Worm (Caenorhabditis elegans) whole organism, L1 larva: ENCODE results near the gene C25H3.3.

Source experiments
- aha-1 ChIP-seq: fragments of 150-350 bp; optimal IDR thresholded peaks from 2 replicates; lab custom pipeline; 2014; ENCODE audit warnings: missing biosample characterization, missing genetic modification characterization
- aly-2 ChIP-seq: fragments of 150-350 bp; optimal IDR thresholded peaks from 2 replicates; lab custom pipeline; 2014; ENCODE audit warnings: missing biosample characterization, missing genetic modification characterization
- ama-1 ChIP-seq: fragments of 150-350 bp; optimal IDR thresholded peaks from 2 replicates; lab custom pipeline; 2014
- blmp-1 ChIP-seq: fragments of 150-350 bp; optimal IDR thresholded peaks from 2 replicates; lab custom pipeline; 2014; ENCODE audit warnings: missing biosample characterization, missing genetic modification characterization
- ceh-63 ChIP-seq: fragments of 200-800 bp; sonication (Bioruptor generic); optimal IDR thresholded peaks from 2 replicates; lab custom pipeline; 2018; ENCODE audit warnings: mild to moderate bottlenecking, missing genetic modification characterization, missing compliant biosample characterization
- ceh-82 ChIP-seq, 3 experiments: fragments of 150-350 bp in 1 of 3; sonication (generic microtip) in 2 of 3; optimal IDR thresholded peaks; 2 replicates each; lab custom pipeline; 2014 to 2017; ENCODE audit warnings: missing biosample characterization in 3 of 3, missing genetic modification characterization in 3 of 3
- dsc-1 ChIP-seq: sonication (generic microtip); optimal IDR thresholded peaks from 2 replicates; lab custom pipeline; 2016; ENCODE audit warnings: mild to moderate bottlenecking, missing genetic modification characterization, missing compliant biosample characterization
- efl-1 ChIP-seq, 4 experiments: fragments of 150-350 bp; optimal IDR thresholded peaks in 3 of 4; peaks in 1 of 4; 1 replicate in 1 of 4; 2 replicates in 3 of 4; lab custom pipeline; 2014; ENCODE audit warnings: missing biosample characterization in 2 of 4, missing genetic modification characterization in 2 of 4, missing genetic modification reagents in 2 of 4
- ets-5 ChIP-seq: fragments of 200-800 bp; sonication (Bioruptor generic); IDR thresholded peaks from 2 replicates; pipeline ENCODE4 v1.3.6; 2022; ENCODE audit warnings: missing genetic modification characterization, missing compliant biosample characterization
- fkh-10 ChIP-seq: sonication (generic microtip); optimal IDR thresholded peaks from 2 replicates; lab custom pipeline; 2017; ENCODE audit warnings: missing biosample characterization, missing genetic modification reagents, missing genetic modification characterization
- fkh-4 ChIP-seq: sonication (generic microtip); optimal IDR thresholded peaks from 2 replicates; lab custom pipeline; 2016; ENCODE audit warnings: missing compliant biosample characterization, missing genetic modification characterization, borderline replicate concordance
- fkh-8 ChIP-seq: sonication (generic microtip); optimal IDR thresholded peaks from 2 replicates; lab custom pipeline; 2016; ENCODE audit warnings: mild to moderate bottlenecking, missing genetic modification characterization, missing compliant biosample characterization
- fos-1 ChIP-seq: fragments of 150-350 bp; optimal IDR thresholded peaks from 2 replicates; lab custom pipeline; 2014; ENCODE audit warnings: missing biosample characterization, missing genetic modification characterization
- grh-1 ChIP-seq: fragments of 200-800 bp; sonication (Bioruptor generic); IDR thresholded peaks from 2 replicates; pipeline ENCODE4 v1.3.6; 2022; ENCODE audit warnings: missing genetic modification reagents, missing genetic modification characterization, missing compliant biosample characterization
- hlh-4 ChIP-seq: sonication (generic microtip); optimal IDR thresholded peaks from 2 replicates; lab custom pipeline; 2016; ENCODE audit warnings: mild to moderate bottlenecking, missing genetic modification characterization, missing compliant biosample characterization
- lin-14 ChIP-seq: fragments of 200-800 bp; sonication (Bioruptor generic); optimal IDR thresholded peaks from 2 replicates; lab custom pipeline; 2018; ENCODE audit warnings: mild to moderate bottlenecking, missing genetic modification characterization, moderate library complexity, missing compliant biosample characterization
- lin-15B ChIP-seq: fragments of 150-350 bp; sonication (generic microtip); optimal IDR thresholded peaks from 3 replicates; lab custom pipeline; 2014; ENCODE audit warnings: missing biosample characterization, missing genetic modification characterization
- lsy-2 ChIP-seq, 2 experiments: fragments of 150-350 bp; optimal IDR thresholded peaks; 2 replicates each; lab custom pipeline; 2014; ENCODE audit warnings: missing biosample characterization in 2 of 2, missing genetic modification characterization in 2 of 2
- mef-2 ChIP-seq: fragments of 150-350 bp; optimal IDR thresholded peaks from 2 replicates; lab custom pipeline; 2014; ENCODE audit warnings: missing biosample characterization, missing genetic modification characterization
- nhr-12 ChIP-seq: sonication (generic microtip); optimal IDR thresholded peaks from 2 replicates; lab custom pipeline; 2017; ENCODE audit warnings: missing biosample characterization, missing genetic modification characterization
- nhr-20 ChIP-seq: sonication (generic microtip); optimal IDR thresholded peaks from 2 replicates; lab custom pipeline; 2016; ENCODE audit warnings: mild to moderate bottlenecking, missing genetic modification characterization, missing compliant biosample characterization
- nhr-28 ChIP-seq: fragments of 150-350 bp; optimal IDR thresholded peaks from 2 replicates; lab custom pipeline; 2014; ENCODE audit warnings: missing biosample characterization, missing genetic modification characterization
- nhr-47 ChIP-seq: sonication (generic microtip); optimal IDR thresholded peaks from 2 replicates; lab custom pipeline; 2016; ENCODE audit warnings: mild to moderate bottlenecking, missing genetic modification characterization, moderate library complexity, missing compliant biosample characterization
- nhr-71 ChIP-seq: sonication (generic microtip); optimal IDR thresholded peaks from 2 replicates; lab custom pipeline; 2016; ENCODE audit warnings: mild to moderate bottlenecking, missing genetic modification characterization, moderate library complexity, missing compliant biosample characterization
- nhr-76 ChIP-seq: sonication (generic microtip); optimal IDR thresholded peaks from 2 replicates; lab custom pipeline; 2017; ENCODE audit warnings: missing biosample characterization, missing genetic modification characterization
- nhr-85 ChIP-seq: sonication (generic microtip); peaks from one replicate; lab custom pipeline; 2016; ENCODE audit warnings: missing genetic modification characterization, inconsistent platforms, missing compliant biosample characterization
- nhr-90 ChIP-seq: sonication (generic microtip); optimal IDR thresholded peaks from 2 replicates; lab custom pipeline; 2016; ENCODE audit warnings: mild to moderate bottlenecking, missing genetic modification characterization, missing compliant biosample characterization; ENCODE audit not compliant: poor library complexity
- snu-23 ChIP-seq: sonication (generic microtip); optimal IDR thresholded peaks from 2 replicates; lab custom pipeline; 2016; ENCODE audit warnings: missing genetic modification characterization, missing compliant biosample characterization
- sox-4 ChIP-seq: sonication (generic microtip); optimal IDR thresholded peaks from 2 replicates; lab custom pipeline; 2016; ENCODE audit warnings: missing genetic modification characterization, missing compliant biosample characterization
- tbx-2 ChIP-seq: sonication (generic microtip); optimal IDR thresholded peaks from 2 replicates; lab custom pipeline; 2016; ENCODE audit warnings: missing genetic modification characterization, missing compliant biosample characterization
- unc-30 ChIP-seq: sonication (generic microtip); optimal IDR thresholded peaks from 2 replicates; lab custom pipeline; 2017; ENCODE audit warnings: missing biosample characterization, missing genetic modification characterization
- vab-15 ChIP-seq: sonication (generic microtip); optimal IDR thresholded peaks from 2 replicates; lab custom pipeline; 2017; ENCODE audit warnings: missing genotype, mild to moderate bottlenecking, missing genetic modification characterization, missing compliant biosample characterization
- xbp-1 ChIP-seq: sonication (generic microtip); optimal IDR thresholded peaks from 2 replicates; lab custom pipeline; 2016; ENCODE audit warnings: missing genetic modification characterization, missing compliant biosample characterization
- ztf-4 ChIP-seq: fragments of 150-350 bp; optimal IDR thresholded peaks from 2 replicates; lab custom pipeline; 2014; ENCODE audit warnings: missing biosample characterization, missing genetic modification characterization

C25H3.3 gene

ce11 chrII:5702611-5703192 lies 8.7 kb downstream of the C25H3.3 start (continued):
- TF ChIP-seq unc-30 (tag; lab: Kevin White, UChicago) (no peak), nhr-47 (tag; lab: Kevin White, UChicago) (no peak), lsy-2 (tag; optimal IDR thresholded peaks at IDR 0.05; lab: Kevin White, UChicago) (no peak), snu-23 (GFP tag; lab: Kevin White, UChicago) (peak; percentile 29), mef-2 (tag; lab: Kevin White, UChicago) (no peak), ztf-4 (tag; lab: Kevin White, UChicago) (no peak), xbp-1 (tag; lab: Kevin White, UChicago) (no peak), ceh-82 (tag; optimal IDR thresholded peaks at IDR 0.05; lab: Kevin White, UChicago) (no peak), aha-1 (tag; lab: Kevin White, UChicago) (no peak), nhr-90 (tag; lab: Kevin White, UChicago) (no peak), fkh-8 (no peak), ama-1 (no peak), fkh-4 (tag; lab: Kevin White, UChicago) (no peak), grh-1 (GFP tag; lab: Robert Waterston, UW) (no peak), sox-4 (no peak), aly-2 (tag; lab: Kevin White, UChicago) (no peak), ets-5 (GFP tag; lab: Robert Waterston, UW) (no peak), nhr-76 (no peak), nhr-28 (tag; lab: Kevin White, UChicago) (no peak)

- TF ChIP-seq ceh-63 (GFP tag; lab: Kevin White, UChicago) (no peak), lin-14 (GFP tag; lab: Kevin White, UChicago) (peak; percentile 55), nhr-85 (tag; lab: Kevin White, UChicago) (peak; percentile 15), mef-2 (tag; lab: Kevin White, UChicago) (no peak), blmp-1 (peak; percentile 93)
- TF ChIP-seq, all 84 proteins: peak for 3
Observed at ce11 chrII:5704479-5704878, 10.5 kb downstream of the C25H3.3 start.

- TF ChIP-seq lin-15B (tag; lab: Kevin White, UChicago) (no peak), blmp-1 (peak; percentile 12), lin-14 (GFP tag; lab: Kevin White, UChicago) (peak; percentile 27)
- TF ChIP-seq, all 84 proteins: peak for 2
Observed at ce11 chrII:5707532-5707931, 13.5 kb downstream of the C25H3.3 start, which contains the start of gene osta-2. osta-2 (plus strand) TSS chrII:5707691.

- no peak for TF ChIP-seq ceh-82 (tag; optimal IDR thresholded peaks at IDR 0.05; lab: Kevin White, UChicago)
- peak; percentile 4 for TF ChIP-seq nhr-71 (tag; lab: Kevin White, UChicago)
- TF ChIP-seq dsc-1 (tag; lab: Kevin White, UChicago): no peak
- no peak for TF ChIP-seq hlh-4
- TF ChIP-seq fkh-10 (GFP tag; lab: Kevin White, UChicago): peak; percentile 90
- peak; percentile 77 for TF ChIP-seq lin-14 (GFP tag; lab: Kevin White, UChicago)
- TF ChIP-seq fos-1 (tag; lab: Kevin White, UChicago): no peak
- peak; percentile 42 for TF ChIP-seq tbx-2 (tag; lab: Kevin White, UChicago)
- no peak for TF ChIP-seq aly-2 (tag; lab: Kevin White, UChicago)
Observed at ce11 chrII:5708154-5708553, 14.2 kb downstream of the C25H3.3 start.

- no peak for TF ChIP-seq nhr-12 (tag; lab: Kevin White, UChicago)
- TF ChIP-seq aly-2 (tag; lab: Kevin White, UChicago): no peak
- no peak for TF ChIP-seq nhr-20 (tag; lab: Kevin White, UChicago)
- no peak for TF ChIP-seq vab-15
- no peak for TF ChIP-seq grh-1 (GFP tag; lab: Robert Waterston, UW)
- TF ChIP-seq efl-1 (optimal IDR thresholded peaks at IDR 0.05; lab: Kevin White, UChicago): no peak
- peak in 1 of 2 experiments; percentile 81 for TF ChIP-seq efl-1 (GFP tag; optimal IDR thresholded peaks at IDR 0.05 in 1 of 2; lab: Kevin White, UChicago)
Observed at ce11 chrII:5710835-5711234, 16.8 kb downstream of the C25H3.3 start.
